Fruit fly (Drosophila melanogaster) whole organism, embryonic: ENCODE measurements around the gene Nlg2.

ENCODE experiments used
- Abd-B ChIP-seq: fragments of 200-800 bp; sonication (Bioruptor generic); optimal IDR thresholded peaks from 2 replicates; lab custom pipeline; 2018; ENCODE audit warnings: missing biosample characterization, mild to moderate bottlenecking, missing genetic modification characterization, moderate library complexity
- B-H1 ChIP-seq: fragments of 200-800 bp; sonication (Bioruptor generic); IDR thresholded peaks from 3 replicates; pipeline ENCODE4 v1.3.6; 2022; ENCODE audit warnings: missing biosample characterization, missing genetic modification characterization
- Bgb ChIP-seq: fragments of 200-800 bp; sonication (Bioruptor generic); IDR thresholded peaks from 2 replicates; pipeline ENCODE4 v1.3.6; 2022; ENCODE audit warnings: missing biosample characterization, missing genetic modification characterization; ENCODE audit not compliant: partially characterized antibody
- CG10267 ChIP-seq: fragments of 200-800 bp; sonication (Bioruptor generic); optimal IDR thresholded peaks from 2 replicates; lab custom pipeline; 2018; ENCODE audit warnings: missing biosample characterization, mild to moderate bottlenecking, missing genetic modification characterization, moderate library complexity
- CG12071 ChIP-seq: fragments of 200-800 bp; sonication (Bioruptor generic); optimal IDR thresholded peaks from 3 replicates; lab custom pipeline; 2018; ENCODE audit warnings: missing biosample characterization, mild to moderate bottlenecking, missing genetic modification characterization
- CG1233 ChIP-seq: fragments of 200-800 bp; sonication (Bioruptor generic); optimal IDR thresholded peaks from 4 replicates; lab custom pipeline; 2018; ENCODE audit warnings: missing biosample characterization, mild to moderate bottlenecking, missing genetic modification characterization
- CG14441 ChIP-seq: fragments of 200-800 bp; sonication (Bioruptor generic); IDR thresholded peaks from 2 replicates; pipeline ENCODE4 v1.3.6; 2022; ENCODE audit warnings: missing biosample characterization, missing genetic modification characterization
- CG15696 ChIP-seq: fragments of 200-800 bp; sonication (Bioruptor generic); optimal IDR thresholded peaks from 2 replicates; lab custom pipeline; 2019; ENCODE audit warnings: missing biosample characterization, mild to moderate bottlenecking, missing genetic modification characterization, moderate library complexity
- CG1647 ChIP-seq: fragments of 200-800 bp; sonication (Bioruptor generic); optimal IDR thresholded peaks from 3 replicates; lab custom pipeline; 2016; ENCODE audit warnings: missing biosample characterization, missing genetic modification characterization
- CG17186 ChIP-seq: fragments of 200-800 bp; sonication (Bioruptor generic); optimal IDR thresholded peaks from 3 replicates; lab custom pipeline; 2017; ENCODE audit warnings: missing biosample characterization, missing genetic modification reagents, missing genetic modification characterization
- CG32772 ChIP-seq: fragments of 200-800 bp; sonication (Bioruptor generic); IDR thresholded peaks from 2 replicates; pipeline ENCODE4 v1.3.6; 2022; ENCODE audit warnings: missing biosample characterization, missing genetic modification characterization
- CG33213 ChIP-seq: fragments of 200-800 bp; sonication (Bioruptor generic); optimal IDR thresholded peaks from 3 replicates; lab custom pipeline; 2016; ENCODE audit warnings: missing biosample characterization, missing genetic modification characterization
- CG3726 ChIP-seq: fragments of 200-800 bp; sonication (Bioruptor generic); IDR thresholded peaks from 3 replicates; pipeline ENCODE4, ENCODE4 v1.3.6; 2022; ENCODE audit warnings: missing biosample characterization, missing genetic modification characterization
- CG4820 ChIP-seq: fragments of 200-800 bp; sonication (Bioruptor generic); optimal IDR thresholded peaks from 3 replicates; lab custom pipeline; 2016; ENCODE audit warnings: missing biosample characterization, missing genetic modification characterization
- CG5180 ChIP-seq: fragments of 200-800 bp; sonication (Bioruptor generic); optimal IDR thresholded peaks from 3 replicates; lab custom pipeline; 2017; ENCODE audit warnings: missing biosample characterization, missing genetic modification characterization, mild to moderate bottlenecking, moderate library complexity, missing genetic modification reagents
- CG6854 ChIP-seq: fragments of 200-800 bp; sonication (Bioruptor generic); optimal IDR thresholded peaks from 3 replicates; lab custom pipeline; 2017; ENCODE audit warnings: missing biosample characterization, mild to moderate bottlenecking, missing genetic modification characterization
- CoRest ChIP-seq: fragments of 200-800 bp; sonication (Bioruptor generic); optimal IDR thresholded peaks from 3 replicates; lab custom pipeline; 2018; ENCODE audit warnings: missing biosample characterization, mild to moderate bottlenecking, missing genetic modification characterization, moderate library complexity
- Dek ChIP-seq: fragments of 200-800 bp; sonication (Bioruptor generic); optimal IDR thresholded peaks from 3 replicates; lab custom pipeline; 2019; ENCODE audit warnings: missing biosample characterization, mild to moderate bottlenecking, missing genetic modification characterization, moderate library complexity
- Dip2 ChIP-seq: fragments of 200-800 bp; sonication (Bioruptor generic); IDR thresholded peaks from 2 replicates; pipeline ENCODE4 v1.3.6; 2022; ENCODE audit warnings: missing biosample characterization, missing genetic modification characterization
- Doc2 ChIP-seq: fragments of 200-800 bp; sonication (Bioruptor generic); IDR thresholded peaks from 2 replicates; pipeline ENCODE4 v1.3.6; 2022; ENCODE audit warnings: missing biosample characterization, missing genetic modification characterization
- Fer2 ChIP-seq: fragments of 200-800 bp; sonication (Bioruptor generic); optimal IDR thresholded peaks from 2 replicates; lab custom pipeline; 2018; ENCODE audit warnings: missing biosample characterization, mild to moderate bottlenecking, missing genetic modification characterization, moderate library complexity
- Fer3 ChIP-seq: fragments of 200-800 bp; sonication (Bioruptor generic); optimal IDR thresholded peaks from 2 replicates; lab custom pipeline; 2018; ENCODE audit warnings: missing biosample characterization, mild to moderate bottlenecking, missing genetic modification characterization, moderate library complexity
- H2.0 ChIP-seq: fragments of 200-800 bp; sonication (Bioruptor generic); IDR thresholded peaks from 2 replicates; pipeline ENCODE4 v1.3.6; 2022; ENCODE audit warnings: missing biosample characterization, missing genetic modification characterization
- HHEX ChIP-seq: fragments of 200-800 bp; sonication (Bioruptor generic); optimal IDR thresholded peaks from 3 replicates; lab custom pipeline; 2017; ENCODE audit warnings: missing biosample characterization, mild to moderate bottlenecking, missing genetic modification characterization, missing genetic modification reagents
- Lpt ChIP-seq: fragments of >200 bp; optimal IDR thresholded peaks from 2 replicates; lab custom pipeline; 2018; ENCODE audit warnings: missing biosample characterization, missing genetic modification characterization
- Poxn ChIP-seq: fragments of 200-800 bp; sonication (Bioruptor generic); IDR thresholded peaks from 2 replicates; pipeline ENCODE4 v1.3.6; 2022; ENCODE audit warnings: missing biosample characterization, missing genetic modification characterization
- Rx ChIP-seq: fragments of 200-800 bp; sonication (Bioruptor generic); IDR thresholded peaks from 2 replicates; pipeline ENCODE4 v1.3.6; 2022; ENCODE audit warnings: missing biosample characterization, missing genetic modification characterization
- Six4 ChIP-seq: fragments of 200-800 bp; sonication (Bioruptor generic); optimal IDR thresholded peaks from 2 replicates; lab custom pipeline; 2016; ENCODE audit warnings: missing biosample characterization, missing genetic modification characterization
- Xbp1 ChIP-seq: fragments of 200-800 bp; sonication (Bioruptor generic); optimal IDR thresholded peaks from 3 replicates; lab custom pipeline; 2016; ENCODE audit warnings: missing biosample characterization, mild to moderate bottlenecking, missing genetic modification characterization
- ara ChIP-seq: fragments of 200-800 bp; sonication (Bioruptor generic); IDR thresholded peaks from 2 replicates; pipeline ENCODE4 v1.3.6; 2022; ENCODE audit warnings: missing biosample characterization, missing genetic modification characterization
- bbx ChIP-seq: fragments of 200-800 bp; sonication (Bioruptor generic); IDR thresholded peaks from 2 replicates; pipeline ENCODE4 v1.3.6; 2022; ENCODE audit warnings: missing biosample characterization, missing genetic modification characterization; ENCODE audit not compliant: partially characterized antibody
- br ChIP-seq: fragments of >200 bp; optimal IDR thresholded peaks from 2 replicates; lab custom pipeline; 2017
- ci ChIP-seq: fragments of 200-800 bp; sonication (Bioruptor generic); IDR thresholded peaks from 3 replicates; pipeline ENCODE4 v1.3.6; 2022; ENCODE audit warnings: missing biosample characterization, missing genetic modification characterization
- croc ChIP-seq: fragments of 200-800 bp; sonication (Bioruptor generic); conservative IDR thresholded peaks from 3 replicates; pipeline ENCODE4 v1.3.6; 2022; ENCODE audit warnings: missing biosample characterization, missing genetic modification characterization
- emc ChIP-seq: fragments of 200-800 bp; sonication (Bioruptor generic); optimal IDR thresholded peaks from 2 replicates; lab custom pipeline; 2016; ENCODE audit warnings: missing biosample characterization, missing genetic modification characterization
- fd96Cb ChIP-seq: fragments of 200-800 bp; sonication (Bioruptor generic); optimal IDR thresholded peaks from 2 replicates; lab custom pipeline; 2018; ENCODE audit warnings: missing biosample characterization, mild to moderate bottlenecking, missing genetic modification characterization, moderate library complexity
- ftz-f1 ChIP-seq: fragments of 200-800 bp; sonication (Bioruptor generic); optimal IDR thresholded peaks from 2 replicates; lab custom pipeline; 2016; ENCODE audit warnings: missing biosample characterization, missing genetic modification characterization
- fu2 ChIP-seq: fragments of 200-800 bp; sonication (Bioruptor generic); optimal IDR thresholded peaks from 2 replicates; lab custom pipeline; 2016; ENCODE audit warnings: missing biosample characterization, missing genetic modification characterization
- gem ChIP-seq: fragments of 200-800 bp; sonication (Bioruptor generic); optimal IDR thresholded peaks from 2 replicates; lab custom pipeline; 2019; ENCODE audit warnings: missing biosample characterization, mild to moderate bottlenecking, missing genetic modification characterization, moderate library complexity
- grn ChIP-seq: fragments of 200-800 bp; sonication (Bioruptor generic); optimal IDR thresholded peaks from 3 replicates; lab custom pipeline; 2017; ENCODE audit warnings: missing biosample characterization, missing genetic modification characterization
- gsb ChIP-seq: fragments of 200-800 bp; sonication (Bioruptor generic); IDR thresholded peaks from 2 replicates; pipeline ENCODE4 v1.3.6; 2022; ENCODE audit warnings: missing biosample characterization, missing genetic modification characterization
- lov ChIP-seq, 2 experiments: fragments of 200-800 bp in 1 of 2; fragments of >200 bp in 1 of 2; sonication (Bioruptor generic) in 1 of 2; IDR thresholded peaks in 1 of 2; optimal IDR thresholded peaks in 1 of 2; 2 replicates in 1 of 2; 3 replicates in 1 of 2; pipeline versions ENCODE4 v1.3.6 to Lab custom; 2017 to 2022; ENCODE audit warnings: missing biosample characterization in 1 of 2, missing genetic modification characterization in 1 of 2
- mirr ChIP-seq: fragments of 200-800 bp; sonication (Bioruptor generic); optimal IDR thresholded peaks from 3 replicates; lab custom pipeline; 2018; ENCODE audit warnings: missing biosample characterization, mild to moderate bottlenecking, missing genetic modification characterization
- odd ChIP-seq: fragments of 200-800 bp; sonication (Bioruptor generic); optimal IDR thresholded peaks from 2 replicates; lab custom pipeline; 2017; ENCODE audit warnings: missing biosample characterization, mild to moderate bottlenecking, missing genetic modification characterization
- org-1 ChIP-seq: fragments of 200-800 bp; sonication (Bioruptor generic); optimal IDR thresholded peaks from 2 replicates; lab custom pipeline; 2017; ENCODE audit warnings: missing biosample characterization, missing genetic modification characterization
- ranshi ChIP-seq: fragments of 200-800 bp; sonication (Bioruptor generic); IDR thresholded peaks from 2 replicates; pipeline ENCODE4 v1.3.6; 2022; ENCODE audit warnings: missing biosample characterization, missing genetic modification characterization
- rib ChIP-seq: fragments of 200-800 bp; sonication (Bioruptor generic); IDR thresholded peaks from 2 replicates; pipeline ENCODE4 v1.3.6; 2022; ENCODE audit warnings: missing biosample characterization, missing genetic modification characterization
- sim ChIP-seq: fragments of 200-800 bp; sonication (Bioruptor generic); IDR thresholded peaks from 2 replicates; pipeline ENCODE4 v1.3.6; 2022; ENCODE audit warnings: missing biosample characterization, missing genetic modification characterization
- wdn ChIP-seq: fragments of 200-800 bp; sonication (Bioruptor generic); IDR thresholded peaks from 2 replicates; pipeline ENCODE4 v1.3.6; 2022; ENCODE audit warnings: missing biosample characterization, missing genetic modification characterization
- wek ChIP-seq: fragments of 200-800 bp; sonication (Bioruptor generic); optimal IDR thresholded peaks from 3 replicates; lab custom pipeline; 2018; ENCODE audit warnings: missing biosample characterization, mild to moderate bottlenecking, missing genetic modification characterization, moderate library complexity
- wor ChIP-seq: fragments of 200-800 bp; sonication (Bioruptor generic); IDR thresholded peaks from 2 replicates; pipeline ENCODE4 v1.3.6; 2022; ENCODE audit warnings: missing biosample characterization, missing genetic modification characterization

The Nlg2 gene

dm6 chr2L:6841349-6841748, 33.4 kb upstream of the Nlg2 start (continued):
- TF ChIP-seq Bgb (GFP tag; lab: Robert Waterston, UW), result no peak
- TF ChIP-seq bbx (GFP tag; lab: Robert Waterston, UW), result no peak
- TF ChIP-seq CG5180 (GFP tag; lab: Kevin White, UChicago), result peak; percentile 55
- TF ChIP-seq B-H1 (GFP tag; lab: Robert Waterston, UW), result peak; percentile 42; the same call in 2 of the 3 replicates
- peak; percentile 91 for TF ChIP-seq ara (GFP tag; lab: Robert Waterston, UW)
- no peak for TF ChIP-seq ftz-f1
- peak; percentile 74 for TF ChIP-seq sim (GFP tag; lab: Robert Waterston, UW)
- TF ChIP-seq CG15696 (tag; lab: Kevin White, UChicago), result peak; percentile 90
- no peak for TF ChIP-seq CG6854 (GFP tag; lab: Kevin White, UChicago)
- TF ChIP-seq br (lab: Kevin White, UChicago), result no peak
- peak; percentile 67 for TF ChIP-seq fd96Cb (tag; lab: Kevin White, UChicago)
- TF ChIP-seq Abd-B (GFP tag; lab: Kevin White, UChicago), result peak; percentile 57
- TF ChIP-seq Xbp1 (GFP tag; lab: Kevin White, UChicago), result peak; percentile 73
- peak; percentile 85 for TF ChIP-seq CG4820 (GFP tag; lab: Kevin White, UChicago)
- no peak for TF ChIP-seq CG12071 (GFP tag; lab: Kevin White, UChicago)
- peak; percentile 56 for TF ChIP-seq CG1233 (GFP tag; lab: Kevin White, UChicago)
- TF ChIP-seq Six4 (GFP tag; lab: Kevin White, UChicago), result peak; percentile 62
- peak; percentile 55 for TF ChIP-seq H2.0 (GFP tag; lab: Robert Waterston, UW)
- peak; percentile 37; the same call in 1 of the 2 replicates for TF ChIP-seq wor (GFP tag; lab: Robert Waterston, UW)
- TF ChIP-seq Lpt (GFP tag; lab: Kevin White, UChicago), result no peak
- peak; percentile 55 for TF ChIP-seq CG33213
- TF ChIP-seq mirr, result no peak
- no peak for TF ChIP-seq Dip2
- peak; percentile 91 for TF ChIP-seq ci (GFP tag; lab: Robert Waterston, UW)
- no peak for TF ChIP-seq grn (GFP tag; lab: Kevin White, UChicago)
- TF ChIP-seq wek (GFP tag; lab: Kevin White, UChicago), result peak; percentile 19
- TF ChIP-seq CG32772 (GFP tag; lab: Robert Waterston, UW), result peak; percentile 77
- TF ChIP-seq gsb, result no peak
- peak; percentile 38 for TF ChIP-seq odd (GFP tag; lab: Kevin White, UChicago)
- TF ChIP-seq CG10267 (tag; lab: Kevin White, UChicago), result peak; percentile 75
- TF ChIP-seq rib (GFP tag; lab: Robert Waterston, UW), result no peak
- peak; percentile 83 for TF ChIP-seq gem (tag; lab: Kevin White, UChicago)
- no peak for TF ChIP-seq Doc2 (GFP tag; lab: Robert Waterston, UW)
- no peak for TF ChIP-seq CG17186 (GFP tag; lab: Kevin White, UChicago)
- TF ChIP-seq Poxn (GFP tag; lab: Robert Waterston, UW), result no peak
- TF ChIP-seq org-1 (GFP tag; lab: Kevin White, UChicago), result peak; percentile 42
- TF ChIP-seq fu2 (GFP tag; lab: Kevin White, UChicago), result peak; percentile 10
- no peak for TF ChIP-seq lov (optimal IDR thresholded peaks at IDR 0.05; lab: Kevin White, UChicago)
- TF ChIP-seq lov (GFP tag; IDR thresholded peaks at IDR 0.05; lab: Robert Waterston, UW), result peak; percentile 82; the same call in 2 of the 3 replicates
- TF ChIP-seq Dek (tag; lab: Kevin White, UChicago), result no peak
- no peak for TF ChIP-seq Fer2 (tag; lab: Kevin White, UChicago)
- peak; percentile 81 for TF ChIP-seq Rx (GFP tag; lab: Robert Waterston, UW)
- TF ChIP-seq croc (GFP tag; lab: Robert Waterston, UW), result peak; percentile 81
- no peak for TF ChIP-seq emc (GFP tag; lab: Kevin White, UChicago)
- TF ChIP-seq ranshi (GFP tag; lab: Robert Waterston, UW), result peak; percentile 67; the same call in 1 of the 2 replicates
- TF ChIP-seq CG1647, result peak; percentile 27
- no peak for TF ChIP-seq wdn (GFP tag; lab: Robert Waterston, UW)
- TF ChIP-seq Fer3 (tag; lab: Kevin White, UChicago), result no peak
- TF ChIP-seq HHEX, result peak; percentile 46
- peak; percentile 70; the same call in 1 of the 3 replicates for TF ChIP-seq CG3726 (GFP tag; lab: Robert Waterston, UW)
- peak; percentile 80 for TF ChIP-seq CoRest (tag; lab: Kevin White, UChicago)
- peak; percentile 50; the same call in 1 of the 2 replicates for TF ChIP-seq CG14441 (GFP tag; lab: Robert Waterston, UW)
